Worm (Caenorhabditis elegans) whole organism, L3 larva: ENCODE measurements around the gene ZK622.1.

Experiments used
- ama-1 ChIP-seq: fragments of 150-350 bp; optimal IDR thresholded peaks from 2 replicates; lab custom pipeline; 2018
- ceh-16 ChIP-seq: sonication (generic microtip); optimal IDR thresholded peaks from 2 replicates; lab custom pipeline; 2017; ENCODE audit warnings: missing biosample characterization, missing genetic modification characterization
- ceh-28 ChIP-seq: fragments of 150-350 bp; optimal IDR thresholded peaks from 2 replicates; lab custom pipeline; 2014; ENCODE audit warnings: missing biosample characterization, missing genetic modification reagents, missing genetic modification characterization
- ceh-82 ChIP-seq: fragments of 150-350 bp; optimal IDR thresholded peaks from 2 replicates; lab custom pipeline; 2014; ENCODE audit warnings: missing biosample characterization, missing genetic modification characterization
- egl-5 ChIP-seq: fragments of 150-350 bp; optimal IDR thresholded peaks from 2 replicates; lab custom pipeline; 2017; ENCODE audit warnings: missing biosample characterization, missing genetic modification reagents, missing genetic modification characterization, inconsistent platforms
- elt-1 ChIP-seq: fragments of 150-350 bp; optimal IDR thresholded peaks from 2 replicates; lab custom pipeline; 2014; ENCODE audit warnings: missing biosample characterization, missing genetic modification characterization
- elt-2 ChIP-seq: sonication (generic microtip); optimal IDR thresholded peaks from 2 replicates; lab custom pipeline; 2016; ENCODE audit warnings: missing genetic modification reagents, mild to moderate bottlenecking, missing genetic modification characterization, missing compliant biosample characterization
- elt-3 ChIP-seq, 3 experiments: fragments of 150-350 bp in 1 of 3; sonication (generic microtip) in 2 of 3; optimal IDR thresholded peaks; 2 replicates in 2 of 3; 4 replicates in 1 of 3; lab custom pipeline; 2014 to 2017; ENCODE audit warnings: missing biosample characterization in 3 of 3, missing genetic modification characterization in 3 of 3
- eor-1 ChIP-seq, 2 experiments: fragments of 150-350 bp; optimal IDR thresholded peaks; 2 replicates each; lab custom pipeline; 2014 to 2018; ENCODE audit warnings: missing biosample characterization in 2 of 2, missing genetic modification characterization in 2 of 2
- fkh-2 ChIP-seq: fragments of 150-350 bp; optimal IDR thresholded peaks from 2 replicates; lab custom pipeline; 2014; ENCODE audit warnings: missing biosample characterization, missing genetic modification reagents, missing genetic modification characterization
- fos-1 ChIP-seq: fragments of 150-350 bp; optimal IDR thresholded peaks from 2 replicates; lab custom pipeline; 2014; ENCODE audit warnings: missing biosample characterization, missing genetic modification characterization
- hmg-11 ChIP-seq: sonication (generic microtip); optimal IDR thresholded peaks from 2 replicates; lab custom pipeline; 2016; ENCODE audit warnings: missing genetic modification characterization, missing compliant biosample characterization
- jun-1 ChIP-seq: fragments of 150-350 bp; optimal IDR thresholded peaks from 2 replicates; lab custom pipeline; 2014; ENCODE audit warnings: missing biosample characterization, missing genetic modification reagents, missing genetic modification characterization
- lin-15B ChIP-seq: fragments of 150-350 bp; optimal IDR thresholded peaks from 2 replicates; lab custom pipeline; 2014; ENCODE audit warnings: missing biosample characterization, missing genetic modification characterization
- lin-39 ChIP-seq: fragments of 150-350 bp; optimal IDR thresholded peaks from 2 replicates; lab custom pipeline; 2018; ENCODE audit warnings: missing biosample characterization, missing genetic modification reagents, missing genetic modification characterization
- lsy-12 ChIP-seq: sonication (generic microtip); optimal IDR thresholded peaks from 2 replicates; lab custom pipeline; 2016; ENCODE audit warnings: mild to moderate bottlenecking, missing genetic modification characterization, missing compliant biosample characterization
- mdl-1 ChIP-seq: fragments of 150-350 bp; optimal IDR thresholded peaks from 2 replicates; lab custom pipeline; 2014; ENCODE audit warnings: missing biosample characterization, missing genetic modification characterization
- mml-1 ChIP-seq: fragments of 150-350 bp; sonication (generic microtip); optimal IDR thresholded peaks from 3 replicates; lab custom pipeline; 2014; ENCODE audit warnings: missing biosample characterization, missing genetic modification characterization
- nfya-1 ChIP-seq: sonication (generic microtip); optimal IDR thresholded peaks from 2 replicates; lab custom pipeline; 2017; ENCODE audit warnings: missing genetic modification characterization, mild to moderate bottlenecking, missing compliant biosample characterization, antibody characterized with exemption, moderate library complexity; ENCODE audit not compliant: insufficient read depth
- nhr-11 ChIP-seq: fragments of 150-350 bp; optimal IDR thresholded peaks from 2 replicates; lab custom pipeline; 2014; ENCODE audit warnings: missing biosample characterization, missing genetic modification characterization
- nhr-12 ChIP-seq: fragments of 150-350 bp; optimal IDR thresholded peaks from 2 replicates; lab custom pipeline; 2014; ENCODE audit warnings: missing biosample characterization, missing genetic modification characterization
- nhr-23 ChIP-seq: fragments of 150-350 bp; optimal IDR thresholded peaks from 2 replicates; lab custom pipeline; 2014; ENCODE audit warnings: missing biosample characterization, missing genetic modification reagents, missing genetic modification characterization
- nhr-25 ChIP-seq: sonication (generic microtip); optimal IDR thresholded peaks from 2 replicates; lab custom pipeline; 2017; ENCODE audit warnings: missing biosample characterization, missing genetic modification characterization
- nhr-28 ChIP-seq: fragments of 150-350 bp; optimal IDR thresholded peaks from 2 replicates; lab custom pipeline; 2014; ENCODE audit warnings: missing biosample characterization, missing genetic modification characterization
- nhr-43 ChIP-seq: sonication (generic microtip); optimal IDR thresholded peaks from 2 replicates; lab custom pipeline; 2016; ENCODE audit warnings: mild to moderate bottlenecking, missing genetic modification characterization, missing compliant biosample characterization; ENCODE audit not compliant: poor library complexity, severe bottlenecking
- nhr-67 ChIP-seq: fragments of 150-350 bp; optimal IDR thresholded peaks from 2 replicates; lab custom pipeline; 2014; ENCODE audit warnings: missing biosample characterization, missing genetic modification characterization
- nhr-77 ChIP-seq: fragments of 150-350 bp; optimal IDR thresholded peaks from 2 replicates; lab custom pipeline; 2014; ENCODE audit warnings: missing biosample characterization, missing genetic modification characterization
- pha-4 ChIP-seq: fragments of 150-350 bp; optimal IDR thresholded peaks from 2 replicates; lab custom pipeline; 2014; ENCODE audit warnings: missing biosample characterization, missing genetic modification reagents, missing genetic modification characterization
- pqm-1 ChIP-seq: fragments of 150-350 bp; optimal IDR thresholded peaks from 2 replicates; lab custom pipeline; 2017; ENCODE audit warnings: missing biosample characterization, missing genetic modification characterization, inconsistent platforms
- sea-2 ChIP-seq: fragments of 150-350 bp; sonication (generic microtip); optimal IDR thresholded peaks from 4 replicates; lab custom pipeline; 2014; ENCODE audit warnings: missing biosample characterization, missing genetic modification reagents, missing genetic modification characterization
- skn-1 ChIP-seq: fragments of 150-350 bp; optimal IDR thresholded peaks from 2 replicates; lab custom pipeline; 2014; ENCODE audit warnings: missing biosample characterization, missing genetic modification characterization
- snpc-4 ChIP-seq: fragments of 150-350 bp; optimal IDR thresholded peaks from 2 replicates; lab custom pipeline; 2014; ENCODE audit warnings: missing biosample characterization, missing genetic modification characterization
- tbx-2 ChIP-seq: sonication (generic microtip); optimal IDR thresholded peaks from 2 replicates; lab custom pipeline; 2016; ENCODE audit warnings: mild to moderate bottlenecking, missing genetic modification characterization, missing compliant biosample characterization
- unc-39 ChIP-seq: sonication (generic microtip); optimal IDR thresholded peaks from 4 replicates; lab custom pipeline; 2017; ENCODE audit warnings: missing biosample characterization, missing genetic modification characterization
- unc-62 ChIP-seq: fragments of 150-350 bp; sonication (generic microtip); optimal IDR thresholded peaks from 4 replicates; lab custom pipeline; 2014; ENCODE audit warnings: missing biosample characterization, missing genetic modification reagents, missing genetic modification characterization
- zag-1 ChIP-seq: fragments of 150-350 bp; optimal IDR thresholded peaks from 2 replicates; lab custom pipeline; 2014; ENCODE audit warnings: missing biosample characterization, missing genetic modification characterization
- ztf-11 ChIP-seq: fragments of 150-350 bp; optimal IDR thresholded peaks from 2 replicates; lab custom pipeline; 2014; ENCODE audit warnings: missing biosample characterization, missing genetic modification characterization
- ztf-4 ChIP-seq: fragments of 150-350 bp; optimal IDR thresholded peaks from 2 replicates; lab custom pipeline; 2014; ENCODE audit warnings: missing biosample characterization, missing genetic modification characterization

Gene ZK622.1

DNA sequence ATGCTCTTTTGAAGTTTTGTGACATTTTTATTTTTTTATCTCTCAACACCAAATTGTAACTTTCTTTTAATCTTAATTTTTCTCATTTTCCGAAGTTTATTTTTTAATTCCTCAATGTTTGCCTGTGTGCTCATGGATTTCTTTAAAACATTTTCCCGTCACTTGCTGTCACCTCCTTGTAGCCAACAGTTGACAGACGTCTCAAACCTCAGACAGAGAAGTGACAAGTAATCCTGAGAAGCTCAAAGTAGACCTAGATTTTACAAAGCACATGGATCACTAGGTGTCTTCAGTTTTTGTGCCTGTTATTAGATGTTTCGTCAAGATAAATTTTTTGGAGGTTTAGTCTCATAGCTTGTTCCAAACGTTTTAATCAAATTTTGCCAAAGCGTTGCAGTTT, 16.1 kb downstream of the ZK622.1 start:
- no peak for TF ChIP-seq ceh-82 (tag; lab: Kevin White, UChicago)
- peak; percentile 11 for TF ChIP-seq unc-62 (GFP tag; lab: Kevin White, UChicago)

DNA sequence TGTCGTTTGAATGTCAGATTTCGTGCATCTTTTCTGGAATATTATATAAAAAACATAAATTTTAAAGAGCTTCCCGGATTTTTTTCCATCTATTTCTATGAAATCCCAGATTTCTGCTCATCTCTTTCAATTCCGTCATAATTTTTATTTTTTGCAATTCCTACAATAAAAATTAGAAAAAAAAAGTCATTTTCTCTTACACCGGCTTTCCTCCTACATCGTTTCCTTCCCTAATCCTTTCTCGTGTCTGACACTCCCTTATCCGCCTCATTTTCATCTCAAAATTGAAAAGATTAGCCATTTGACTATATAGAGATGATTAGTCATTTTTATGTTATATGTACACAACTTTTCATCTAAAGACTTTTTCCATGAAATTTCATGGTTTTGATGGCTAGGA, 17.2 kb downstream of the ZK622.1 start:
- no peak for TF ChIP-seq nfya-1 (tag; lab: Kevin White, UChicago)
- TF ChIP-seq snpc-4 (tag; lab: Kevin White, UChicago) = no peak
- no peak for TF ChIP-seq jun-1 (tag; lab: Kevin White, UChicago)
- TF ChIP-seq mml-1 = no peak
- TF ChIP-seq lin-39 (tag; lab: Kevin White, UChicago) = no peak
- no peak for TF ChIP-seq unc-39
- no peak for TF ChIP-seq nhr-25 (tag; lab: Kevin White, UChicago)
- TF ChIP-seq skn-1 (tag; lab: Kevin White, UChicago) = no peak
- TF ChIP-seq fos-1 = no peak
- no peak for TF ChIP-seq ztf-4 (tag; lab: Kevin White, UChicago)
- TF ChIP-seq nhr-12 = no peak
- no peak for TF ChIP-seq sea-2 (GFP tag; lab: Kevin White, UChicago)
- TF ChIP-seq zag-1 (tag; lab: Kevin White, UChicago) = no peak

DNA sequence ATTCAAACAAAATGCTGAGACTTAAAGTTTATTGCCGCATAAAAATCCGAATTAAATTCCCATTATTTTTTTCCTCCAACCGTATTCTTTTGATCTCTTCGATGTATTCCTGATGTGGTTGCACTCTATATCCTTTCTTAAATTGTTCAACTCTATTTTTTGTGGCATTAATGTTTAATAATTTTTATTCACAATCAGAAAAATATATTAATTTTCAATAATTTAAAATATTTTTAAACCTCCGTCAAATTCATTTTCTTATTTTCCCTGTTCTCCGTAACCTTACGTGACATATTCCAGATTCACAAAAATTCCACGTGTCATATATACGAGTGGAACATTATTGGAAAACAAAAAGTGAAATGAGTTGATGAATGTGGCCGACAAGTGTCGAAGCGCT, 18.1 kb downstream of the ZK622.1 start, which contains the start of gene gcy-12:
Gene gcy-12 (plus strand): TSS at position 301 of the 400 bp plus-strand sequence.
- no peak for TF ChIP-seq mml-1

DNA sequence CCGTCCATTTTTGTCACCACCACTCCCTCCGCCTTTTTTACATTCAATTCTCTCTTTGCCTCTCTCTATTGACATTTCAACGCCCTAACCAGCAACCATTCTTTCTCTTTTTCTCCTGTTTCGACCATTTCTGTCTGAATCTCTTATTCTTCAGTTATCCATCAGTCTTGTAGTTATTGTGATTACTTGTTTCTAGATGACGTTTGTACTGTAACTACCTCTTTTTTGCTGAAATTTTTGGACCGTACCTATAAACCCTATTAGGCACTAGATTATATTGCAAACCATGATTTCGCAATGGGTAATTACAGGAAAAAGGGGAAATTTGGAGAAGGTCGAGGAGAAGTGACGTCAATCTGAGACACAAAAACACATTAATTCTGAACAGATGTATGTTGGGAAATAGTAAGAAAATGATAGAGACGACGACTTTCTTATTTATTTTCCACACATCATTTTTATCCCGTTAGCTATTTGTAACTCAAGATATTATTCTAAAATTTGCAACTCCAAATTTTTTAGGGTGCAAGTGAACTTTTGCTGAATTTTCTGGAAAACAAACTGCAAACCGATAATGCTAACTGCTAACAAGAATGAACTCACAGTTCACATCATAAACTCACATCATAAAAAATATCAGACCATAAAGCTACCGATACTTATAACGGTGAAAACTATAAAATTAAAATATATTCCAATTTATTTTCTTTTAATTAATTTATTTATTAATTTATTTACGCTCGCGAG, 26.8 kb downstream of the ZK622.1 start:
- TF ChIP-seq nhr-23 (tag; lab: Kevin White, UChicago) (peak; percentile 36), tbx-2 (tag; lab: Kevin White, UChicago) (no peak), snpc-4 (tag; lab: Kevin White, UChicago) (no peak), elt-2 (tag; lab: Kevin White, UChicago) (peak; percentile 59), nhr-11 (no peak), ama-1 (lab: Kevin White, UChicago) (no peak), nfya-1 (tag; lab: Kevin White, UChicago) (no peak), eor-1 (tag; optimal IDR thresholded peaks at IDR 0.05; lab: Kevin White, UChicago) (no peak), nhr-67 (tag; lab: Kevin White, UChicago) (no peak), ceh-28 (tag; lab: Kevin White, UChicago) (peak; percentile 45), hmg-11 (tag; lab: Kevin White, UChicago) (peak; percentile 9), skn-1 (tag; lab: Kevin White, UChicago) (no peak), pqm-1 (tag; lab: Kevin White, UChicago) (peak; percentile 65), mdl-1 (no peak), pha-4 (peak; percentile 99), elt-3 (tag; optimal IDR thresholded peaks at IDR 0.05; lab: Kevin White, UChicago) (no peak), jun-1 (tag; lab: Kevin White, UChicago) (no peak), fos-1 (no peak), egl-5 (tag; lab: Kevin White, UChicago) (peak; percentile 2), elt-1 (tag; lab: Kevin White, UChicago) (no peak), nhr-28 (tag; lab: Kevin White, UChicago) (no peak), ztf-11 (tag; lab: Kevin White, UChicago) (no peak), nhr-25 (tag; lab: Kevin White, UChicago) (peak; percentile 57), nhr-12 (no peak), nhr-77 (tag; lab: Kevin White, UChicago) (peak; percentile 66), zag-1 (tag; lab: Kevin White, UChicago) (no peak), ceh-16 (tag; lab: Kevin White, UChicago) (no peak), fkh-2 (tag; lab: Kevin White, UChicago) (no peak), ztf-4 (tag; lab: Kevin White, UChicago) (no peak), lin-15B (no peak), nhr-43 (tag; lab: Kevin White, UChicago) (no peak), lsy-12 (no peak)
